Worm (Caenorhabditis elegans) whole organism, young adult: Measurements from ENCODE around the gene somi-1.

Source experiments
- D2030.7 ChIP-seq: fragments of 200-800 bp; sonication (Bioruptor generic); IDR thresholded peaks from 2 replicates; pipeline ENCODE4 v1.3.6; 2022; ENCODE audit warnings: missing genetic modification reagents, missing genetic modification characterization, missing compliant biosample characterization
- bed-1 ChIP-seq: fragments of 200-800 bp; sonication (Bioruptor generic); IDR thresholded peaks from 2 replicates; pipeline ENCODE4 v1.3.6; 2022; ENCODE audit warnings: missing genetic modification reagents, missing genetic modification characterization, missing compliant biosample characterization
- egl-18 ChIP-seq: fragments of 200-800 bp; sonication (Bioruptor generic); IDR thresholded peaks from 2 replicates; pipeline ENCODE4 v1.3.6; 2022; ENCODE audit warnings: missing genetic modification reagents, missing genetic modification characterization, missing compliant biosample characterization
- lir-1 ChIP-seq: fragments of 200-800 bp; sonication (Bioruptor generic); conservative IDR thresholded peaks from 2 replicates; pipeline ENCODE4 v1.3.6; 2022; ENCODE audit warnings: missing genetic modification reagents, missing genetic modification characterization, missing compliant biosample characterization
- madf-6 ChIP-seq: fragments of 200-800 bp; sonication (Bioruptor generic); IDR thresholded peaks from 2 replicates; pipeline ENCODE4 v1.3.6; 2022; ENCODE audit warnings: missing genetic modification reagents, missing genetic modification characterization, missing compliant biosample characterization
- nhr-80 ChIP-seq: sonication (generic microtip); optimal IDR thresholded peaks from 2 replicates; lab custom pipeline; 2016; ENCODE audit warnings: missing genetic modification characterization, missing compliant biosample characterization
- pha-4 ChIP-seq: fragments of 150-350 bp; sonication (generic microtip); optimal IDR thresholded peaks from 2 replicates; lab custom pipeline; 2014; ENCODE audit warnings: missing biosample characterization, missing genetic modification reagents, missing genetic modification characterization
- sea-2 ChIP-seq: fragments of 200-800 bp; sonication (Bioruptor generic); IDR thresholded peaks from 2 replicates; pipeline ENCODE4 v1.3.6; 2022; ENCODE audit warnings: missing genetic modification characterization, missing compliant biosample characterization
- snpc-4 ChIP-seq, 5 experiments: fragments of 150-350 bp in 1 of 5; sonication (generic microtip) in 4 of 5; optimal IDR thresholded peaks; 2 replicates each; lab custom pipeline; 2014 to 2018; ENCODE audit warnings: missing genetic modification characterization in 5 of 5, missing biosample characterization in 3 of 5, antibody characterized with exemption in 2 of 5, mild to moderate bottlenecking in 2 of 5, missing compliant biosample characterization in 2 of 5, missing genotype in 2 of 5, moderate library complexity in 2 of 5, missing genetic modification reagents in 1 of 5
- tbx-9 ChIP-seq: sonication (generic microtip); optimal IDR thresholded peaks from 2 replicates; lab custom pipeline; 2016; ENCODE audit warnings: borderline replicate concordance, missing genetic modification characterization, inconsistent platforms, missing compliant biosample characterization
- ztf-6 ChIP-seq: fragments of 200-800 bp; sonication (Bioruptor generic); IDR thresholded peaks from 2 replicates; pipeline ENCODE4 v1.3.6; 2022; ENCODE audit warnings: missing genetic modification reagents, missing genetic modification characterization, missing compliant biosample characterization

ce11 chrV:13417513-13417912, 26.3 kb upstream of the somi-1 start, which contains the start of gene F53F1.6:
- no peak for TF ChIP-seq egl-18 (GFP tag; lab: Robert Waterston, UW)
- no peak for TF ChIP-seq D2030.7 (GFP tag; lab: Robert Waterston, UW)
- TF ChIP-seq ztf-6 (GFP tag; lab: Robert Waterston, UW): no peak
- TF ChIP-seq madf-6 (GFP tag; lab: Robert Waterston, UW): no peak
- TF ChIP-seq snpc-4 (GFP tag; optimal IDR thresholded peaks at IDR 0.05; lab: Kevin White, UChicago): no peak
- TF ChIP-seq snpc-4 (tag; optimal IDR thresholded peaks at IDR 0.05; lab: Kevin White, UChicago): no peak
- TF ChIP-seq nhr-80: no peak
- TF ChIP-seq bed-1 (GFP tag; lab: Robert Waterston, UW): no peak
- no peak for TF ChIP-seq tbx-9
- no peak for TF ChIP-seq sea-2 (GFP tag; lab: Robert Waterston, UW)
- no peak for TF ChIP-seq lir-1 (GFP tag; lab: Robert Waterston, UW)
- no peak for TF ChIP-seq pha-4
